Worm (Caenorhabditis elegans) whole organism, young adult: ENCODE results near the gene C05E7.3.

Experiments used
- C06A6.2 ChIP-seq: fragments of 200-800 bp; sonication (Bioruptor generic); conservative IDR thresholded peaks from 2 replicates; pipeline ENCODE4 v1.3.6; 2022; ENCODE audit warnings: missing genetic modification characterization, missing compliant biosample characterization
- F23B12.7 ChIP-seq: sonication (generic microtip); optimal IDR thresholded peaks from 2 replicates; lab custom pipeline; 2017; ENCODE audit warnings: missing genetic modification characterization, mild to moderate bottlenecking, missing compliant biosample characterization, antibody characterized with exemption, moderate library complexity; ENCODE audit not compliant: insufficient read depth
- T07F8.4 ChIP-seq: sonication (generic microtip); optimal IDR thresholded peaks from 2 replicates; lab custom pipeline; 2016; ENCODE audit warnings: mild to moderate bottlenecking, missing genetic modification characterization, moderate library complexity, missing compliant biosample characterization
- Y79H2A.3 ChIP-seq: fragments of 200-800 bp; sonication (Bioruptor generic); conservative IDR thresholded peaks from 2 replicates; pipeline ENCODE4 v1.3.6; 2022; ENCODE audit warnings: missing genetic modification reagents, missing genetic modification characterization, missing compliant biosample characterization
- akir-1 ChIP-seq: fragments of 200-800 bp; sonication (Bioruptor generic); optimal IDR thresholded peaks from 2 replicates; lab custom pipeline; 2018; ENCODE audit warnings: mild to moderate bottlenecking, missing genetic modification characterization, moderate library complexity, missing compliant biosample characterization
- ama-1 ChIP-seq, 3 experiments: fragments of 150-350 bp in 1 of 3; sonication (generic microtip) in 2 of 3; optimal IDR thresholded peaks; 2 replicates each; lab custom pipeline; 2014 to 2018; ENCODE audit warnings: missing biosample characterization in 2 of 3, missing genetic modification characterization in 2 of 3, missing genetic modification reagents in 2 of 3
- ccch-3 ChIP-seq: fragments of 200-800 bp; sonication (Bioruptor generic); optimal IDR thresholded peaks from 2 replicates; lab custom pipeline; 2018; ENCODE audit warnings: mild to moderate bottlenecking, missing genetic modification characterization, missing compliant biosample characterization
- hmg-20 ChIP-seq: fragments of 200-800 bp; sonication (Bioruptor generic); IDR thresholded peaks from 2 replicates; pipeline ENCODE4 v1.3.6; 2022; ENCODE audit warnings: missing genetic modification reagents, missing genetic modification characterization, missing compliant biosample characterization
- hrde-1 ChIP-seq: sonication (generic microtip); optimal IDR thresholded peaks from 2 replicates; lab custom pipeline; 2016; ENCODE audit warnings: missing genetic modification characterization, mild to moderate bottlenecking, missing compliant biosample characterization, moderate library complexity, missing genotype, missing genetic modification reagents, borderline replicate concordance
- lin-26 ChIP-seq: fragments of 200-800 bp; sonication (Bioruptor generic); IDR thresholded peaks from 2 replicates; pipeline ENCODE4 v1.3.6; 2022; ENCODE audit warnings: missing genetic modification reagents, missing genetic modification characterization, missing compliant biosample characterization
- pha-4 ChIP-seq: fragments of 150-350 bp; sonication (generic microtip); optimal IDR thresholded peaks from 2 replicates; lab custom pipeline; 2014; ENCODE audit warnings: missing biosample characterization, missing genetic modification reagents, missing genetic modification characterization
- tbx-9 ChIP-seq: sonication (generic microtip); optimal IDR thresholded peaks from 2 replicates; lab custom pipeline; 2016; ENCODE audit warnings: borderline replicate concordance, missing genetic modification characterization, inconsistent platforms, missing compliant biosample characterization
- unc-130 ChIP-seq: sonication (generic microtip); optimal IDR thresholded peaks from 2 replicates; lab custom pipeline; 2016; ENCODE audit warnings: missing genetic modification reagents, missing genetic modification characterization, missing compliant biosample characterization
- ztf-3 ChIP-seq: fragments of 200-800 bp; sonication (Bioruptor generic); optimal IDR thresholded peaks from 2 replicates; lab custom pipeline; 2018; ENCODE audit warnings: mild to moderate bottlenecking, missing genetic modification characterization, missing compliant biosample characterization

- TF ChIP-seq T07F8.4 (no peak), hrde-1 (tag; lab: Kevin White, UChicago) (no peak), lin-26 (GFP tag; lab: Robert Waterston, UW) (no peak), ccch-3 (GFP tag; lab: Kevin White, UChicago) (no peak), akir-1 (GFP tag; lab: Kevin White, UChicago) (no peak), ama-1 (optimal IDR thresholded peaks at IDR 0.05; lab: Kevin White, UChicago) (no peak), ama-1 (GFP tag; optimal IDR thresholded peaks at IDR 0.05; lab: Kevin White, UChicago) (no peak), hmg-20 (GFP tag; lab: Robert Waterston, UW) (no peak), C06A6.2 (GFP tag; lab: Robert Waterston, UW) (no peak), Y79H2A.3 (no peak), ztf-3 (GFP tag; lab: Kevin White, UChicago) (no peak), F23B12.7 (tag; lab: Kevin White, UChicago) (no peak), unc-130 (GFP tag; lab: Kevin White, UChicago) (no peak), tbx-9 (tag; lab: Kevin White, UChicago) (no peak), pha-4 (no peak)
Observed at ce11 chrX:12915693-12916092, 30.7 kb downstream of the C05E7.3 start.
